Worm (Caenorhabditis elegans) whole organism, L3 larva: ENCODE measurements around the gene fbxb-64.

Experiments
- ceh-28 ChIP-seq: fragments of 150-350 bp; optimal IDR thresholded peaks from 2 replicates; lab custom pipeline; 2014; ENCODE audit warnings: missing biosample characterization, missing genetic modification reagents, missing genetic modification characterization
- elt-1 ChIP-seq: fragments of 150-350 bp; optimal IDR thresholded peaks from 2 replicates; lab custom pipeline; 2014; ENCODE audit warnings: missing biosample characterization, missing genetic modification characterization
- pha-4 ChIP-seq: fragments of 150-350 bp; optimal IDR thresholded peaks from 2 replicates; lab custom pipeline; 2014; ENCODE audit warnings: missing biosample characterization, missing genetic modification reagents, missing genetic modification characterization
- pqm-1 ChIP-seq: fragments of 150-350 bp; optimal IDR thresholded peaks from 2 replicates; lab custom pipeline; 2017; ENCODE audit warnings: missing biosample characterization, missing genetic modification characterization, inconsistent platforms
- snpc-4 ChIP-seq: fragments of 150-350 bp; optimal IDR thresholded peaks from 2 replicates; lab custom pipeline; 2014; ENCODE audit warnings: missing biosample characterization, missing genetic modification characterization

- TF ChIP-seq snpc-4 (tag; lab: Kevin White, UChicago) = no peak
- no peak for TF ChIP-seq pha-4 (tag; lab: Kevin White, UChicago)
- no peak for TF ChIP-seq elt-1 (tag; lab: Kevin White, UChicago)
- no peak for TF ChIP-seq ceh-28
- no peak for TF ChIP-seq pqm-1 (tag; lab: Kevin White, UChicago)
These were observed 20.1 kb upstream of the fbxb-64 start, which contains the start of gene F55C9.5 for ce11 chrV:19293025-19293424.
